Fruit fly (Drosophila melanogaster) whole organism, adult: ENCODE data around the gene mRpL2.

Experiments used
- CG12768 ChIP-seq: fragments of 200-800 bp; sonication (Bioruptor generic); optimal IDR thresholded peaks from 2 replicates; lab custom pipeline; 2017; ENCODE audit warnings: missing biosample characterization, missing genetic modification characterization, mild to moderate bottlenecking, moderate library complexity, missing genetic modification reagents
- CG5204 ChIP-seq: fragments of 200-800 bp; sonication (Bioruptor generic); optimal IDR thresholded peaks from 2 replicates; lab custom pipeline; 2016; ENCODE audit warnings: missing biosample characterization, missing genetic modification characterization
- CG7101 ChIP-seq: fragments of 200-800 bp; sonication (Bioruptor generic); optimal IDR thresholded peaks from 2 replicates; lab custom pipeline; 2018; ENCODE audit warnings: missing biosample characterization, mild to moderate bottlenecking, missing genetic modification characterization, moderate library complexity
- Hr96 ChIP-seq: fragments of 200-800 bp; sonication (Bioruptor generic); optimal IDR thresholded peaks from 2 replicates; lab custom pipeline; 2016; ENCODE audit warnings: missing biosample characterization, missing genetic modification characterization
- Mnt ChIP-seq: fragments of 200-800 bp; sonication (Bioruptor generic); optimal IDR thresholded peaks from 2 replicates; lab custom pipeline; 2016; ENCODE audit warnings: missing biosample characterization, mild to moderate bottlenecking, missing genetic modification characterization
- cnc ChIP-seq, 2 experiments: fragments of >200 bp; optimal IDR thresholded peaks; 2 replicates each; lab custom pipeline; 2017
- tj ChIP-seq: fragments of 200-800 bp; sonication (Bioruptor generic); optimal IDR thresholded peaks from 3 replicates; lab custom pipeline; 2017; ENCODE audit warnings: missing biosample characterization, mild to moderate bottlenecking, missing genetic modification characterization, moderate library complexity

DNA sequence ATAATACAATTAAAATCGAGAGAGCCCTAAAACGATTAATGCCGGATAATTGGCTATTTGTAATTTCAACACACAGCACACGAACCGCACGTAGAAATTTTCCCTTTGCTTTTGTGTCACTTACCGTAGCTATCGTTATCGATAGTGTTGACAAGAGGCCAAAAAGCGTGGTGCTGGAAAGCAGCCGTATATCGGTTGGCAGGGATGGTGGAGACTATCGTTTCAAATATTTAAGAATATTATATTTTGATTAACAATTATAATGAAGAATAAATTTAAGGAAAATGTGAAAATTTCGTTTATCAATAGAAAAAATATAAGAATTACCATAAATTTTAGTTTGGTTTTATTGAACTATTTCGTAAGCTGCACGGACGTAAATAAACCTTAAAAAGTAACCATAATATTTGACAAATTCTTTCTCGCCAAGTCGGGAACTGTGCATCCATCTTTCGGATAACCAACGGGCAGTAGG is 27.6 kb upstream of the mRpL2 start, which contains the start of gene JIL-1:
- peak; percentile 82 for TF ChIP-seq CG7101 (tag; lab: Kevin White, UChicago)
- TF ChIP-seq cnc (optimal IDR thresholded peaks at IDR 0.05; lab: Kevin White, UChicago), result no peak
- peak; percentile 69 for TF ChIP-seq CG5204 (GFP tag; lab: Kevin White, UChicago)
- TF ChIP-seq Mnt (GFP tag; lab: Kevin White, UChicago), result peak; percentile 78
- TF ChIP-seq CG12768, result peak; percentile 76
- TF ChIP-seq tj (GFP tag; lab: Kevin White, UChicago), result no peak
- TF ChIP-seq Hr96, result peak; percentile 73
